Worm (Caenorhabditis elegans) whole organism, L1 larva: ENCODE data around the gene srh-128.

Experiments used
- C04F5.9 ChIP-seq: sonication (generic microtip); optimal IDR thresholded peaks from 2 replicates; lab custom pipeline; 2016; ENCODE audit warnings: missing genetic modification characterization, missing compliant biosample characterization
- F16B12.6 ChIP-seq: fragments of 150-350 bp; optimal IDR thresholded peaks from 2 replicates; lab custom pipeline; 2014; ENCODE audit warnings: missing biosample characterization, missing genetic modification characterization
- aha-1 ChIP-seq: fragments of 150-350 bp; optimal IDR thresholded peaks from 2 replicates; lab custom pipeline; 2014; ENCODE audit warnings: missing biosample characterization, missing genetic modification characterization
- ama-1 ChIP-seq: fragments of 150-350 bp; optimal IDR thresholded peaks from 2 replicates; lab custom pipeline; 2014
- ceh-63 ChIP-seq: fragments of 200-800 bp; sonication (Bioruptor generic); optimal IDR thresholded peaks from 2 replicates; lab custom pipeline; 2018; ENCODE audit warnings: mild to moderate bottlenecking, missing genetic modification characterization, missing compliant biosample characterization
- ceh-8 ChIP-seq: fragments of 200-800 bp; sonication (Bioruptor generic); optimal IDR thresholded peaks from 2 replicates; lab custom pipeline; 2018; ENCODE audit warnings: mild to moderate bottlenecking, missing genetic modification characterization, moderate library complexity, missing compliant biosample characterization
- ceh-82 ChIP-seq, 3 experiments: fragments of 150-350 bp in 1 of 3; sonication (generic microtip) in 2 of 3; optimal IDR thresholded peaks; 2 replicates each; lab custom pipeline; 2014 to 2017; ENCODE audit warnings: missing biosample characterization in 3 of 3, missing genetic modification characterization in 3 of 3
- ces-1 ChIP-seq: fragments of 150-350 bp; optimal IDR thresholded peaks from 2 replicates; lab custom pipeline; 2014; ENCODE audit warnings: missing biosample characterization, missing genetic modification reagents, missing genetic modification characterization
- dpl-1 ChIP-seq, 3 experiments: fragments of 150-350 bp in 2 of 3; sonication (generic microtip) in 1 of 3; optimal IDR thresholded peaks; 2 replicates each; lab custom pipeline; 2014 to 2017; ENCODE audit warnings: missing biosample characterization in 3 of 3, missing genetic modification characterization in 3 of 3, missing genetic modification reagents in 3 of 3
- dsc-1 ChIP-seq: sonication (generic microtip); optimal IDR thresholded peaks from 2 replicates; lab custom pipeline; 2016; ENCODE audit warnings: mild to moderate bottlenecking, missing genetic modification characterization, missing compliant biosample characterization
- efl-1 ChIP-seq, 4 experiments: fragments of 150-350 bp; optimal IDR thresholded peaks in 3 of 4; peaks in 1 of 4; 1 replicate in 1 of 4; 2 replicates in 3 of 4; lab custom pipeline; 2014; ENCODE audit warnings: missing biosample characterization in 2 of 4, missing genetic modification characterization in 2 of 4, missing genetic modification reagents in 2 of 4
- egl-27 ChIP-seq, 2 experiments: fragments of 150-350 bp in 1 of 2; sonication (generic microtip); optimal IDR thresholded peaks; 3 replicates each; lab custom pipeline; 2017 to 2018; ENCODE audit warnings: missing biosample characterization in 2 of 2, missing genetic modification characterization in 2 of 2, missing genetic modification reagents in 2 of 2
- fkh-10 ChIP-seq: sonication (generic microtip); optimal IDR thresholded peaks from 2 replicates; lab custom pipeline; 2017; ENCODE audit warnings: missing biosample characterization, missing genetic modification reagents, missing genetic modification characterization
- fkh-4 ChIP-seq: sonication (generic microtip); optimal IDR thresholded peaks from 2 replicates; lab custom pipeline; 2016; ENCODE audit warnings: missing compliant biosample characterization, missing genetic modification characterization, borderline replicate concordance
- hlh-4 ChIP-seq: sonication (generic microtip); optimal IDR thresholded peaks from 2 replicates; lab custom pipeline; 2016; ENCODE audit warnings: mild to moderate bottlenecking, missing genetic modification characterization, missing compliant biosample characterization
- irx-1 ChIP-seq: sonication (generic microtip); optimal IDR thresholded peaks from 2 replicates; lab custom pipeline; 2016; ENCODE audit warnings: missing genetic modification characterization, missing compliant biosample characterization
- isw-1 ChIP-seq: fragments of 200-800 bp; sonication (Bioruptor generic); IDR thresholded peaks from 2 replicates; pipeline ENCODE4 v1.3.6; 2022; ENCODE audit warnings: missing genetic modification characterization, missing compliant biosample characterization
- jun-1 ChIP-seq: fragments of 150-350 bp; optimal IDR thresholded peaks from 2 replicates; lab custom pipeline; 2014; ENCODE audit warnings: missing biosample characterization, missing genetic modification reagents, missing genetic modification characterization
- lin-39 ChIP-seq: fragments of 150-350 bp; optimal IDR thresholded peaks from 2 replicates; lab custom pipeline; 2014; ENCODE audit warnings: missing biosample characterization, missing genetic modification reagents, missing genetic modification characterization
- mef-2 ChIP-seq: fragments of 150-350 bp; optimal IDR thresholded peaks from 2 replicates; lab custom pipeline; 2014; ENCODE audit warnings: missing biosample characterization, missing genetic modification characterization
- nhr-11 ChIP-seq: fragments of 150-350 bp; optimal IDR thresholded peaks from 2 replicates; lab custom pipeline; 2014; ENCODE audit warnings: missing biosample characterization, missing genetic modification characterization
- nhr-77 ChIP-seq: fragments of 150-350 bp; optimal IDR thresholded peaks from 2 replicates; lab custom pipeline; 2014; ENCODE audit warnings: missing biosample characterization, missing genetic modification characterization
- pqm-1 ChIP-seq: sonication (generic microtip); optimal IDR thresholded peaks from 3 replicates; lab custom pipeline; 2017; ENCODE audit warnings: missing biosample characterization, missing genetic modification characterization
- rnt-1 ChIP-seq: sonication (generic microtip); optimal IDR thresholded peaks from 2 replicates; lab custom pipeline; 2016; ENCODE audit warnings: mild to moderate bottlenecking, missing genetic modification characterization, moderate library complexity, missing compliant biosample characterization
- snpc-4 ChIP-seq: fragments of 150-350 bp; optimal IDR thresholded peaks from 2 replicates; lab custom pipeline; 2014; ENCODE audit warnings: missing biosample characterization, missing genetic modification characterization
- snu-23 ChIP-seq: sonication (generic microtip); optimal IDR thresholded peaks from 2 replicates; lab custom pipeline; 2016; ENCODE audit warnings: missing genetic modification characterization, missing compliant biosample characterization
- sup-37 ChIP-seq: fragments of 200-800 bp; sonication (Bioruptor generic); optimal IDR thresholded peaks from 2 replicates; lab custom pipeline; 2018; ENCODE audit warnings: mild to moderate bottlenecking, missing genetic modification characterization, missing compliant biosample characterization
- unc-30 ChIP-seq: sonication (generic microtip); optimal IDR thresholded peaks from 2 replicates; lab custom pipeline; 2017; ENCODE audit warnings: missing biosample characterization, missing genetic modification characterization
- unc-62 ChIP-seq: fragments of 150-350 bp; optimal IDR thresholded peaks from 2 replicates; lab custom pipeline; 2014; ENCODE audit warnings: missing biosample characterization, missing genetic modification reagents, missing genetic modification characterization
- unc-98 ChIP-seq: fragments of 200-800 bp; sonication (Bioruptor generic); IDR thresholded peaks from 2 replicates; pipeline ENCODE4 v1.3.6; 2022; ENCODE audit warnings: missing genetic modification characterization, missing compliant biosample characterization
- vab-15 ChIP-seq: sonication (generic microtip); optimal IDR thresholded peaks from 2 replicates; lab custom pipeline; 2017; ENCODE audit warnings: missing genotype, mild to moderate bottlenecking, missing genetic modification characterization, missing compliant biosample characterization
- xbp-1 ChIP-seq: sonication (generic microtip); optimal IDR thresholded peaks from 2 replicates; lab custom pipeline; 2016; ENCODE audit warnings: missing genetic modification characterization, missing compliant biosample characterization

srh-128 gene

DNA sequence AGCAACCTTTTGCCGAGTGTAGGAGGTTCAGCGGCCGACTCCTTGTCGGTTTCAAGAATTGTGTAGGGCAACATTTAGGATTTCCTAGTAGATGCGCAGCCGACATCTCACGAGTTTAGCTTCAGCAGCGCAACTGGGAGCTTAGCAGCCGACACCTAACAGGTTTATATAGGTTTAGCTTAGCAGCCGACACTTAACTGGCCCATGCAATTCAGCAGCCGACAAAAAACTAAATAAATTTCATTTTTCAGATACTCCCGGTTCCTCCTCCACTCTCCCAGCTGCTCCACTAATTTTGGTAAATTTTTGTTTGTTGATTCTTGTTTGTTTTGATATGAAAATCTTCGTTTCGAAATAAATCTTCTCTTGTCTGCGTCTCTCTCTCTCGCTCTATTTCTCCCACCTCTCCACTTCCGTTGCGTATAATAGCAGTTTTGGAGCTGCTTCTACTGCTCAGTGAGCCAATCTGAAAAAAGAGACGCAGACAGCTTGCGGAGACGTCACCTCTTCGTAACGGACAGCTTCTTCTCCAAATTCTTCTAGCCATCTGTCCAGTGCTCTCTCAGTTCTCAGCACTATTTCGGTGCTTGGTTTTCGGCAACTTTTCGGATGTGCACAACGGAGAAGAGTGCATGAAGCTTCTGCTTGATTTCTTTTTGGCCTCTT lies 43.0 kb upstream of the srh-128 start (continued):
- TF ChIP-seq xbp-1 (tag; lab: Kevin White, UChicago) (peak; percentile 42), F16B12.6 (tag; lab: Kevin White, UChicago) (no peak), ces-1 (GFP tag; lab: Kevin White, UChicago) (no peak), ceh-82 (tag; optimal IDR thresholded peaks at IDR 0.05; lab: Kevin White, UChicago) (peak; percentile 50 to 64 (median 57)), lin-39 (tag; lab: Kevin White, UChicago) (no peak), nhr-11 (no peak), unc-30 (tag; lab: Kevin White, UChicago) (no peak), ceh-8 (GFP tag; lab: Kevin White, UChicago) (peak; percentile 3), fkh-4 (no peak), snpc-4 (tag; lab: Kevin White, UChicago) (peak; percentile 66)

DNA sequence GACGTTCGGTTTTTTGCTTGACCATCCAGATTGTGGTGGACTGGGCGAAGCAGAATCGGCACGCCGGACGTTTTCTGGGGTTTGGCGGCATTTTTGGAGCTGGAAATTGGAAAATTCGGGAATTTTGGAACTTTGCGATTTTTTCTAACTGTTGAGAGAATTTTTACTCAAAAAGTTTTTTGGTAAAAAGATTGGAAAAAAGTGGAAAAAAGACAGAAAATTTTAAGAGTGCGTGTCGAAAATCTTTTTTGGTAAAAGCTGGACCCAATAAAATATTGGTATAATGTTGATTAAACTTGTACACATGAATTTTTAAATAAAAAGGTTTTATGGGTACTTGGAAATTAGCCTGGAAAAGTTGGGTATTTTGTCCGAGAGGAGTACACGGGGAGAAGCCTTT lies 37.2 kb upstream of the srh-128 start, which contains the start of gene T05A8.7:
T05A8.7 (minus strand) TSS at position 101 of the 400 bp plus-strand sequence.
- TF ChIP-seq lin-39 (tag; lab: Kevin White, UChicago): no peak
- TF ChIP-seq fkh-10: no peak

DNA sequence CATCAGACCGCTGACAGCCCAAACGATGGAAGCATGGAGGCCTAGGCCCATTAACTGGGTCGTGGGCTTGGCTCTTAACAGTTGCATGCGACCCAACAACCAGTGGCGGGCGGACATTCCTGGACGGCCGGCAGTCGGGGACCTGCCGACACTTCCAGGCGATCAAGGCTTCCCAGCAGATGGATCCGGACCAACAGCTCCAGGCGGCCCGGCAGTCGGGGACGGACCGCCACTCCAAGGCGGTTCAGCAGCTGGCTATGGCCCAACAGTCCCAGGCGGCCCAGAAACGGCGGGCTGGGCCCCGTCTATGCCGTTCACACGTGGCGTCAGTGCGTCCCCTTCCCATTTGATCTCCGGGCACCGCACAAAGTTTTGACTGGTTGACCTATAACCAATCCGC lies 36.3 kb upstream of the srh-128 start:
- no peak for TF ChIP-seq egl-27 (tag; optimal IDR thresholded peaks at IDR 0.05; lab: Kevin White, UChicago)
- no peak for TF ChIP-seq rnt-1
- TF ChIP-seq hlh-4: no peak
- TF ChIP-seq sup-37 (GFP tag; lab: Kevin White, UChicago): no peak
- peak; percentile 21 for TF ChIP-seq ceh-8 (GFP tag; lab: Kevin White, UChicago)
- no peak for TF ChIP-seq ceh-63 (GFP tag; lab: Kevin White, UChicago)
- no peak for TF ChIP-seq C04F5.9

DNA sequence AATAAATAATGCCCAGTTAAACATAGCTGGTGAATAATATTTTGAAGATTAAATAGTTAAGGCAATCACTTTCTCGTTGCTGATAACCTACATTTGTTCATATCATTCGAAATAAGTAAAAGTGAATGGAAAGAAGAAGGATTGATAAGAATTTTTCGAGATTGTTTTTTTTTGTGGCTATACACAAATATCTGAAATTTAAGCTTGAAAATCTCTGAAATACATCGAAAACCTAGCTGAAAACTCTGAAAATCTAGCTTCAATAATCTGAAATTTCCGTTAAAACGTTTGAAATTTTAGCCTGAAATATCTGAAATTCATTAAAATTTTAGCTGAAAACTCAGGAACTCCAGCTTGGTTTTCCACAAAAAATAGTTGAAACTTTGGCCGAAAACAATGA lies 34.5 kb upstream of the srh-128 start, which contains the start of gene T05A8.6:
T05A8.6 (minus strand) TSS at position 101 of the 400 bp plus-strand sequence.
- TF ChIP-seq jun-1 (tag; lab: Kevin White, UChicago): no peak
- TF ChIP-seq isw-1 (GFP tag; lab: Robert Waterston, UW): no peak
- no peak for TF ChIP-seq dpl-1 (GFP tag; optimal IDR thresholded peaks at IDR 0.05; lab: Kevin White, UChicago)
- TF ChIP-seq ceh-63 (GFP tag; lab: Kevin White, UChicago): no peak
- TF ChIP-seq rnt-1: no peak
- no peak for TF ChIP-seq nhr-77 (tag; lab: Kevin White, UChicago)
- no peak for TF ChIP-seq hlh-4
- TF ChIP-seq sup-37 (GFP tag; lab: Kevin White, UChicago): no peak
- no peak for TF ChIP-seq vab-15 (tag; lab: Kevin White, UChicago)
- no peak for TF ChIP-seq snu-23 (GFP tag; lab: Kevin White, UChicago)
- TF ChIP-seq ama-1 (lab: Kevin White, UChicago): no peak
- TF ChIP-seq unc-62 (GFP tag; lab: Kevin White, UChicago): no peak
- TF ChIP-seq unc-98 (GFP tag; lab: Robert Waterston, UW): no peak
- no peak for TF ChIP-seq dsc-1 (tag; lab: Kevin White, UChicago)
- TF ChIP-seq pqm-1: no peak
- no peak for TF ChIP-seq mef-2
- TF ChIP-seq aha-1 (tag; lab: Kevin White, UChicago): no peak
- no peak for TF ChIP-seq irx-1 (tag; lab: Kevin White, UChicago)
- TF ChIP-seq, all 84 proteins: peak for 0

DNA sequence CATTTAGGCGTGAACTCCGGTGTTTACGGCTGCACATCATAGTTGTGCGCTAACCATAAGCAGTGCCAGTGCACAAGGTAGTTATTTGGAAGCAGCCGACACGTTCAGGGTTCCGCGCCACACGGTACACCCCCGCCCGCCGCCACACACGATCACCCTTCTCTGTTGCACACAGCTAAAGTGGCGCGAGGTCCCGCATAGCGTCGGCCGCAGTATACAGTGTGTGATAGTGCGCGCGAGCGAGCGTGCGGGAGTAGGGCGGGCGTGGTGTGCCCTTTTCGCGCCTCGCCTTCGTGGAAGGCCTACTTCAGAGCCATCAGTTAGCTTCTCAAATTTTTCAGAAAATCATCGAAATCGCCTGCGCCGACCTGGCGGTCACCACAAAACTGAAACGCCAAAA lies 31.8 kb upstream of the srh-128 start:
- TF ChIP-seq unc-30 (tag; lab: Kevin White, UChicago) (no peak), efl-1 (optimal IDR thresholded peaks at IDR 0.05; lab: Kevin White, UChicago) (no peak), efl-1 (GFP tag; optimal IDR thresholded peaks at IDR 0.05 in 1 of 2; lab: Kevin White, UChicago) (peak in 1 of 2 experiments; percentile 68)
